Fruit fly (Drosophila melanogaster): ENCODE results near the gene CG12091.
A peak's percentile ranks its signal among the peaks of the same experiment; 100 is the strongest.

Gene CG12091

dm6 chr3L:1545693-1546329 lies 9.2 kb upstream of the CG12091 start, which contains the start of the genes CG32313 and Pcyt1 (continued):
- TF ChIP-seq CG7839 (tag; optimal IDR thresholded peaks at IDR 0.05): peak; percentile 3
- TF ChIP-seq Nf-YA (GFP tag; IDR thresholded peaks at IDR 0.05): no peak
- TF ChIP-seq CG34224 (GFP tag; IDR thresholded peaks at IDR 0.05; ENCODE audit: partially characterized antibody): peak; percentile 87
- TF ChIP-seq CG15601 (tag; optimal IDR thresholded peaks at IDR 0.05): peak; percentile 25
- TF ChIP-seq CG17385 (GFP tag; optimal IDR thresholded peaks at IDR 0.05): peak; percentile 19
- TF ChIP-seq tna (GFP tag; IDR thresholded peaks at IDR 0.05; ENCODE audit: partially characterized antibody): peak; percentile 77
- 0 out of 2 replicates have a peak, but pooled peaks have one; percentile 22 for TF ChIP-seq Atf6 (GFP tag; IDR thresholded peaks at IDR 0.05)
- TF ChIP-seq ato (GFP tag; IDR thresholded peaks at IDR 0.05; ENCODE audit: partially characterized antibody): peak; percentile 83
- TF ChIP-seq mirr (GFP tag; optimal IDR thresholded peaks at IDR 0.05): peak; percentile 53
- no peak for TF ChIP-seq hth (optimal IDR thresholded peaks at IDR 0.05)
- TF ChIP-seq D (optimal IDR thresholded peaks at IDR 0.05): no peak
- TF ChIP-seq D (GFP tag; optimal IDR thresholded peaks at IDR 0.05): no peak
- TF ChIP-seq Blimp-1 (GFP tag; optimal IDR thresholded peaks at IDR 0.05): peak; percentile 47
- no peak for TF ChIP-seq Abd-B (GFP tag; optimal IDR thresholded peaks at IDR 0.05)
- peak; percentile 0 for TF ChIP-seq ATbp (GFP tag; optimal IDR thresholded peaks at IDR 0.05)
- no peak for TF ChIP-seq kni (GFP tag; optimal IDR thresholded peaks at IDR 0.05)
- no peak for TF ChIP-seq Doc2 (GFP tag; IDR thresholded peaks at IDR 0.05)
- peak; percentile 17 for TF ChIP-seq CG12942 (GFP tag; optimal IDR thresholded peaks at IDR 0.05)
- no peak for TF ChIP-seq tll (GFP tag; optimal IDR thresholded peaks at IDR 0.05)
- peak; percentile 63 for TF ChIP-seq CG17912 (GFP tag; optimal IDR thresholded peaks at IDR 0.05)
- no peak for TF ChIP-seq CG4360 (GFP tag; IDR thresholded peaks at IDR 0.05)
- TF ChIP-seq CG17361 (GFP tag; IDR thresholded peaks at IDR 0.05): no peak
- TF ChIP-seq HmgD (GFP tag; optimal IDR thresholded peaks at IDR 0.05): peak; percentile 49
- peak; percentile 81 for TF ChIP-seq Doc3 (GFP tag; IDR thresholded peaks at IDR 0.05; ENCODE audit: partially characterized antibody)
- peak; percentile 5 for TF ChIP-seq CG2202 (tag; optimal IDR thresholded peaks at IDR 0.05)
- peak; percentile 20 for TF ChIP-seq NfI (GFP tag; optimal IDR thresholded peaks at IDR 0.05)
- peak; percentile 82 for TF ChIP-seq sna (GFP tag; IDR thresholded peaks at IDR 0.05; ENCODE audit: partially characterized antibody)
- peak; percentile 37 for TF ChIP-seq CG4707 (GFP tag; optimal IDR thresholded peaks at IDR 0.05)
- peak; percentile 94 for TF ChIP-seq stwl (tag; optimal IDR thresholded peaks at IDR 0.05)
- no peak for TF ChIP-seq CG4730 (GFP tag; IDR thresholded peaks at IDR 0.05)
- no peak for TF ChIP-seq toy (GFP tag; IDR thresholded peaks at IDR 0.05)
- peak; percentile 87 for TF ChIP-seq unc-4 (GFP tag; IDR thresholded peaks at IDR 0.05; ENCODE audit: partially characterized antibody)
- peak; percentile 5 for TF ChIP-seq sug (tag; optimal IDR thresholded peaks at IDR 0.05)
- TF ChIP-seq Oaz (GFP tag; IDR thresholded peaks at IDR 0.05): no peak
- no peak for TF ChIP-seq Six4 (GFP tag; optimal IDR thresholded peaks at IDR 0.05)
- peak; percentile 41 for TF ChIP-seq her (GFP tag; optimal IDR thresholded peaks at IDR 0.05)
- TF ChIP-seq bigmax (GFP tag; optimal IDR thresholded peaks at IDR 0.05): peak; percentile 73
- TF ChIP-seq Med (GFP tag): peak; percentile 82
- TF ChIP-seq caup (GFP tag; optimal IDR thresholded peaks at IDR 0.05; ENCODE audit: severe bottlenecking): no peak
- peak; percentile 90 for TF ChIP-seq pfk (GFP tag; optimal IDR thresholded peaks at IDR 0.05)
- peak; percentile 86 for TF ChIP-seq CG2116 (GFP tag; optimal IDR thresholded peaks at IDR 0.05)
- peak; percentile 27 for TF ChIP-seq lab (GFP tag; optimal IDR thresholded peaks at IDR 0.05)
- peak; percentile 42 for TF ChIP-seq PHDP (tag; optimal IDR thresholded peaks at IDR 0.05)
- no peak for TF ChIP-seq CG11085 (GFP tag; IDR thresholded peaks at IDR 0.05)
- TF ChIP-seq fu2 (GFP tag; optimal IDR thresholded peaks at IDR 0.05): peak; percentile 11
- TF ChIP-seq pan (optimal IDR thresholded peaks at IDR 0.05): no peak
- TF ChIP-seq pan (GFP tag; optimal IDR thresholded peaks at IDR 0.05 in 1 of 2, IDR thresholded peaks at IDR 0.05 in 1 of 2): peak in 1 of 2 experiments; percentile 24
- TF ChIP-seq corto (GFP tag; optimal IDR thresholded peaks at IDR 0.05): peak; percentile 8
- no peak for TF ChIP-seq CG10274 (GFP tag; optimal IDR thresholded peaks at IDR 0.05)
